Worm (Caenorhabditis elegans): Measurements from ENCODE around the gene ipla-7.

ipla-7 gene

DNA sequence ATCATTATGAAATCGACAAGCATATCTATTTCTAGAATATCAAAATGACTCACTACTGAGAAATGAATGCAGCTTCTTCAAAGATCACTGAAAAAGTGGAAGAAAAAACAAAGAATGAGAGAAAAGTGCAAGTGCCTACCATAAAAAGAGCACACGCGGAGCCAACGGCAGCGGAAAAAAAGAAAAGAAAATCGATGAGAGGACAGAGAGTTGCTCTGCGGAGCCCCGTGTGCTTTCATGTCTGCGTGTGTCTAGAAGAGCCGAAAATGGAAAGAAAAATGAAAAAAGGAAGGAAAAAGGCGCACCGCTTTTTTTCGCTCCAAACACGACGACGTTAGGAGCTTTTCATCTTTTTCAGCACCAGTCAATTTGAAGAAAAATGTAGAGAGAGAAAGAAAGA is at the start of gene ipla-7:
TSS of gene ipla-7 (minus strand) at position 122 of the 400 bp plus-strand sequence.
- no peak for TF ChIP-seq elt-1 (tag; optimal IDR thresholded peaks at IDR 0.05)
- TF ChIP-seq lin-39 (tag; optimal IDR thresholded peaks at IDR 0.05) = peak; percentile 4
- no peak for TF ChIP-seq pha-4 (tag; optimal IDR thresholded peaks at IDR 0.05)
- no peak for TF ChIP-seq daf-12 (tag; optimal IDR thresholded peaks at IDR 0.05)
- TF ChIP-seq fkh-10 (GFP tag; optimal IDR thresholded peaks at IDR 0.05) = peak; percentile 73
- no peak for TF ChIP-seq mml-1 (tag; optimal IDR thresholded peaks at IDR 0.05)
- TF ChIP-seq pqm-1 (tag; optimal IDR thresholded peaks at IDR 0.05) = peak; percentile 30
- peak; percentile 73 for TF ChIP-seq hmg-11 (tag; optimal IDR thresholded peaks at IDR 0.05)
- peak; percentile 67 for TF ChIP-seq nfya-1 (tag; optimal IDR thresholded peaks at IDR 0.05; ENCODE audit: insufficient read depth)
- TF ChIP-seq aly-2 (tag; optimal IDR thresholded peaks at IDR 0.05) = no peak
- peak; percentile 14 for TF ChIP-seq elt-2 (tag; optimal IDR thresholded peaks at IDR 0.05)
- peak; percentile 12 for TF ChIP-seq lin-15B (tag; optimal IDR thresholded peaks at IDR 0.05)
- no peak for TF ChIP-seq ceh-16 (tag; optimal IDR thresholded peaks at IDR 0.05)
- no peak for TF ChIP-seq ztf-4 (tag; optimal IDR thresholded peaks at IDR 0.05)
- no peak for TF ChIP-seq skn-1 (tag; optimal IDR thresholded peaks at IDR 0.05)
- no peak for TF ChIP-seq fkh-2 (tag; optimal IDR thresholded peaks at IDR 0.05)
- TF ChIP-seq nhr-28 (tag; optimal IDR thresholded peaks at IDR 0.05) = no peak
- TF ChIP-seq ceh-28 (tag; optimal IDR thresholded peaks at IDR 0.05) = no peak

DNA sequence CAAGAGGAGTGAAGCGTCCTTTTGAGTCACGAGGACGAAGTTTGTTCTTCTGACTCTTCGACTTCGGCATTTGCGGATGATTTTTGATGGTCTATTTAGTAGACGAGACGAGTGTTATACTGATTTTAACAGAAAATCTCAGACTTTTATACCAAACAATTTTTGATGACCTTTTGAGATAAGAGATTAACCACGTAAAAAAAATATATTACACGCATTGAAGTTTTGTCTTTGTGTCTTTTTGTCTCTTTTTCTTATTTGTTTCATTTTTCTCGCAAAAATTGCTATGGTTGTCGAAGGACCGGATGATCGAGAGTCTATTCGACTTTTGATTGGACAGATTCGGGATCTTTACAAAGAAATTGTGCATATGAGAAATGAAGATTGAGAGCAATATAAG is 48.8 kb upstream of the ipla-7 start, which contains the start of gene spch-1:
TSS of gene spch-1 (minus strand) at position 101 of the 400 bp plus-strand sequence.
- TF ChIP-seq tbx-2 (tag; optimal IDR thresholded peaks at IDR 0.05) (no peak), mml-1 (tag; optimal IDR thresholded peaks at IDR 0.05) (no peak), lin-39 (tag; optimal IDR thresholded peaks at IDR 0.05) (no peak), elt-2 (tag; optimal IDR thresholded peaks at IDR 0.05) (no peak), nhr-77 (tag; optimal IDR thresholded peaks at IDR 0.05) (no peak), hmg-11 (tag; optimal IDR thresholded peaks at IDR 0.05) (no peak), nhr-67 (tag; optimal IDR thresholded peaks at IDR 0.05) (no peak), ceh-16 (tag; optimal IDR thresholded peaks at IDR 0.05) (no peak), skn-1 (tag; optimal IDR thresholded peaks at IDR 0.05) (no peak), pha-4 (tag; optimal IDR thresholded peaks at IDR 0.05) (no peak), nhr-237 (tag; optimal IDR thresholded peaks at IDR 0.05) (no peak), ceh-82 (tag; optimal IDR thresholded peaks at IDR 0.05) (no peak), egl-5 (tag; optimal IDR thresholded peaks at IDR 0.05) (no peak)

DNA sequence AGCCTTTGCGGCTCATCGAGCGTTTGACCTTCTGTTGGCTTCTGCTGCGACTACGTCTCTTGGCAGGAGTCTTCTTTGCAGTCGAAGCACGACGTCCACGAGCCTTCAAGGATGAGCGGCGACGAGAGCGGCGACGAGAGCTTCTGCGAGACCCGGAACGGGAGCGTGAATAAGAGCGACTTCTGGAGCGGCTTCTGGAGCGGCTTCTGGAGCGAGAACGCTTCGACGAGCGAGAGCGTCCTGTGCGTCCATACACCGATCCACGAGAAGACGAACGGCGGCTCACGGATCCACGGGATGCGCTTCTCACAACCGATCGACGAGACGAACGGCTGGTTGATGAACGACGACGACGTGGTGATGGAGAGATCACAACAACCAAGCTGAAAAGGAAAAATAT is 48.2 kb upstream of the ipla-7 start:
- TF ChIP-seq ceh-82 (tag; optimal IDR thresholded peaks at IDR 0.05) (no peak), unc-62 (GFP tag; optimal IDR thresholded peaks at IDR 0.05) (no peak), lin-15B (tag; optimal IDR thresholded peaks at IDR 0.05) (no peak), nhr-43 (tag; optimal IDR thresholded peaks at IDR 0.05; ENCODE audit: poor library complexity, severe bottlenecking) (no peak), R02D3.7 (tag; optimal IDR thresholded peaks at IDR 0.05) (no peak), nhr-237 (tag; optimal IDR thresholded peaks at IDR 0.05) (no peak), fos-1 (tag; optimal IDR thresholded peaks at IDR 0.05) (no peak), lsy-12 (tag; optimal IDR thresholded peaks at IDR 0.05) (no peak), fkh-2 (tag; optimal IDR thresholded peaks at IDR 0.05) (no peak), sea-2 (GFP tag; optimal IDR thresholded peaks at IDR 0.05) (no peak), nhr-28 (tag; optimal IDR thresholded peaks at IDR 0.05) (no peak), zag-1 (tag; optimal IDR thresholded peaks at IDR 0.05) (no peak), mml-1 (tag; optimal IDR thresholded peaks at IDR 0.05) (no peak), eor-1 (tag; optimal IDR thresholded peaks at IDR 0.05) (no peak), nhr-23 (tag; optimal IDR thresholded peaks at IDR 0.05) (no peak), tbx-2 (tag; optimal IDR thresholded peaks at IDR 0.05) (no peak), elt-3 (tag; optimal IDR thresholded peaks at IDR 0.05) (no peak)

DNA sequence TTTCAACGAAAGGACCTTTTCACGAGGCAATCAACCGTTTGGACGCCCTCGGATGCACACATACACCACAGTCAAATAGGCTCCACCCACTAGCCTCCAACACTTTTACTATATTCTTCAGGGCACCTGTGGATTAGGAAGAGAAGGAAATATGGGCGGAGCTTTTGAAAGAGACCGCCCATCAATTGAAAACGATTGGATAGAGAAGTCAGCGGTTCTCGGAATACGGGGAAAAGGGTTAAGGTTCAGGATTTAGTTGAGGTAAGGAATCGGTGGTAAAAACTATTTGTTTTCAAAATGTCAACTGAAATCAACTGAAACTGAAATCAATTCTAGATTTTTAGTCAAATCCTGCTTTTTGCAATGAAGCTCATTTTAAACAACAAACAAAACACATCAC is 47.8 kb upstream of the ipla-7 start, which contains the start of gene egl-38:
TSS of gene egl-38 (minus strand) at position 101 of the 400 bp plus-strand sequence.
- no peak for TF ChIP-seq nhr-67 (tag; optimal IDR thresholded peaks at IDR 0.05)
- TF ChIP-seq fkh-10 (GFP tag; optimal IDR thresholded peaks at IDR 0.05) = no peak
- no peak for TF ChIP-seq nhr-43 (tag; optimal IDR thresholded peaks at IDR 0.05; ENCODE audit: poor library complexity, severe bottlenecking)
- no peak for TF ChIP-seq mml-1 (tag; optimal IDR thresholded peaks at IDR 0.05)
- no peak for TF ChIP-seq nhr-76 (tag; optimal IDR thresholded peaks at IDR 0.05)
- TF ChIP-seq egl-5 (tag; optimal IDR thresholded peaks at IDR 0.05) = no peak
- no peak for TF ChIP-seq elt-1 (tag; optimal IDR thresholded peaks at IDR 0.05)
- TF ChIP-seq pqm-1 (tag; optimal IDR thresholded peaks at IDR 0.05) = no peak
- TF ChIP-seq fkh-2 (tag; optimal IDR thresholded peaks at IDR 0.05) = no peak
- no peak for TF ChIP-seq nfya-1 (tag; optimal IDR thresholded peaks at IDR 0.05; ENCODE audit: insufficient read depth)
- no peak for TF ChIP-seq nhr-237 (tag; optimal IDR thresholded peaks at IDR 0.05)
